Fruit fly (Drosophila melanogaster) Kc167 (cell line): Measurements from ENCODE around the gene fend.

ENCODE experiments used
- Myc ChIP-seq: fragments of >200 bp; optimal IDR thresholded peaks from 2 replicates; lab custom pipeline; 2017; ENCODE audit warnings: missing external identifiers
- h ChIP-seq: fragments of >200 bp; optimal IDR thresholded peaks from 3 replicates; lab custom pipeline; 2018; ENCODE audit warnings: missing external identifiers
- psq ChIP-seq: fragments of >200 bp; optimal IDR thresholded peaks from 2 replicates; lab custom pipeline; 2017; ENCODE audit warnings: missing external identifiers
- ttk ChIP-seq: sonication (Bioruptor generic); optimal IDR thresholded peaks from 2 replicates; lab custom pipeline; 2017; ENCODE audit warnings: missing external identifiers

dm6 chrX:9139138-9139537 is 4.2 kb upstream of the fend start:
- TF ChIP-seq psq (lab: Kevin White, UChicago) (no peak), Myc (lab: Kevin White, UChicago) (no peak), ttk (lab: Kevin White, UChicago) (no peak), h (lab: Kevin White, UChicago) (no peak)
